Worm (Caenorhabditis elegans): ENCODE data around the gene tag-293.

DNA sequence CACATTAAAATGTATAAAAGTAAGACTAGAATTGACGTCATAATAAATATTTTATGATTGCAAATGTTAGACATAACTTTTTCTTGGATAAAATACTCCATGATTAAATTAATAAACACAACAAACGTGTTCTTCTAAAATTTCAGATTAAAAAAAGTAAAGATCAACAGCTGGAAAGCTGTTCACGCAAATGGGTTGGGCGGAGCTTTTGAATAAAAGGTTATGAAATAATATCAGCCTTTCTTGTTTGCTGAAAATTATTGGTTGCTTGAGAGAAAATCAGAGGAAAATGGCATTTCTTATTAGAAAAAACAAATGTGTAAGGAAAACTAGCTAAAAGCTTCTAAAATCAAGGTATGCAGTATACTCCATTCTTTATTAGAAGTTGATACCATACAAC lies 32.4 kb upstream of the tag-293 start, which contains the start of gene C02H6.3:
- TF ChIP-seq elt-2 (tag; optimal IDR thresholded peaks at IDR 0.05) (no peak), eyg-1 (tag; optimal IDR thresholded peaks at IDR 0.05) (no peak), Y22D7AL.16 (tag; optimal IDR thresholded peaks at IDR 0.05) (no peak), odd-2 (tag; optimal IDR thresholded peaks at IDR 0.05) (no peak)
